Worm (Caenorhabditis elegans): ENCODE results near the gene Y82E9BL.18.

- no peak for TF ChIP-seq ceh-82 (tag; optimal IDR thresholded peaks at IDR 0.05)
- no peak for TF ChIP-seq nhr-77 (tag; optimal IDR thresholded peaks at IDR 0.05)
- TF ChIP-seq ctbp-1 (GFP tag; IDR thresholded peaks at IDR 0.05): no peak
- no peak for TF ChIP-seq hif-1 (tag; optimal IDR thresholded peaks at IDR 0.05)
- TF ChIP-seq mdl-1 (tag; optimal IDR thresholded peaks at IDR 0.05): no peak
- TF ChIP-seq nhr-6 (tag; optimal IDR thresholded peaks at IDR 0.05): no peak
- no peak for TF ChIP-seq nhr-42 (GFP tag; IDR thresholded peaks at IDR 0.05)
- TF ChIP-seq F49E8.2 (tag; optimal IDR thresholded peaks at IDR 0.05; ENCODE audit: borderline replicate concordance): no peak
- TF ChIP-seq dmd-9 (GFP tag; IDR thresholded peaks at IDR 0.05): no peak
- no peak for TF ChIP-seq lin-39 (tag; optimal IDR thresholded peaks at IDR 0.05)
- no peak for TF ChIP-seq zag-1 (tag; optimal IDR thresholded peaks at IDR 0.05)
Observed at ce11 chrIII:1331894-1332293, 5.3 kb downstream of the Y82E9BL.18 start, which contains the start of gene Y82E9BL.19.

All from whole organism, L4 larva.